Fruit fly (Drosophila melanogaster) whole organism, embryonic: ENCODE data around the gene CG12951.

Source experiments
- Bdp1 ChIP-seq: fragments of 200-800 bp; sonication (Bioruptor generic); optimal IDR thresholded peaks from 3 replicates; lab custom pipeline; 2016; ENCODE audit warnings: missing biosample characterization, missing genetic modification characterization
- BtbVII ChIP-seq: fragments of 200-800 bp; sonication (Bioruptor generic); optimal IDR thresholded peaks from 3 replicates; lab custom pipeline; 2017; ENCODE audit warnings: missing biosample characterization, mild to moderate bottlenecking, missing genetic modification characterization
- CG10274 ChIP-seq: fragments of 200-800 bp; sonication (Bioruptor generic); optimal IDR thresholded peaks from 3 replicates; lab custom pipeline; 2017; ENCODE audit warnings: missing biosample characterization, mild to moderate bottlenecking, missing genetic modification characterization
- CG10979 ChIP-seq: fragments of 200-800 bp; sonication (Bioruptor generic); optimal IDR thresholded peaks from 2 replicates; lab custom pipeline; 2018; ENCODE audit warnings: missing biosample characterization, mild to moderate bottlenecking, missing genetic modification characterization, moderate library complexity
- CG11398 ChIP-seq: fragments of 200-800 bp; sonication (Bioruptor generic); optimal IDR thresholded peaks from 2 replicates; lab custom pipeline; 2016; ENCODE audit warnings: missing biosample characterization, missing genetic modification characterization
- CG12155 ChIP-seq: fragments of 200-800 bp; sonication (Bioruptor generic); optimal IDR thresholded peaks from 3 replicates; lab custom pipeline; 2016; ENCODE audit warnings: missing biosample characterization, missing genetic modification characterization
- CG12769 ChIP-seq: fragments of 200-800 bp; sonication (Bioruptor generic); optimal IDR thresholded peaks from 2 replicates; lab custom pipeline; 2019; ENCODE audit warnings: missing biosample characterization, mild to moderate bottlenecking, missing genetic modification characterization, moderate library complexity
- CG14014 ChIP-seq: fragments of 200-800 bp; sonication (Bioruptor generic); IDR thresholded peaks from 2 replicates; pipeline ENCODE4 v1.3.6; 2022; ENCODE audit warnings: missing biosample characterization, missing genetic modification characterization
- CG14710 ChIP-seq: fragments of 200-800 bp; sonication (Bioruptor generic); optimal IDR thresholded peaks from 3 replicates; lab custom pipeline; 2019; ENCODE audit warnings: missing biosample characterization, mild to moderate bottlenecking, missing genetic modification characterization, moderate library complexity
- CG14860 ChIP-seq: fragments of 200-800 bp; sonication (Bioruptor generic); IDR thresholded peaks from 3 replicates; pipeline ENCODE4 v1.3.6; 2022; ENCODE audit warnings: missing biosample characterization, missing genetic modification characterization; ENCODE audit not compliant: partially characterized antibody
- CG15073 ChIP-seq: fragments of 200-800 bp; sonication (Bioruptor generic); optimal IDR thresholded peaks from 2 replicates; lab custom pipeline; 2016; ENCODE audit warnings: missing biosample characterization, missing genetic modification characterization
- CG1529 ChIP-seq: fragments of 200-800 bp; sonication (Bioruptor generic); optimal IDR thresholded peaks from 3 replicates; lab custom pipeline; 2018; ENCODE audit warnings: missing biosample characterization, missing genetic modification characterization
- CG17568 ChIP-seq: fragments of 200-800 bp; sonication (Bioruptor generic); optimal IDR thresholded peaks from 2 replicates; lab custom pipeline; 2018; ENCODE audit warnings: missing biosample characterization, mild to moderate bottlenecking, missing genetic modification characterization, moderate library complexity
- CG2678 ChIP-seq: fragments of 200-800 bp; sonication (Bioruptor generic); optimal IDR thresholded peaks from 3 replicates; lab custom pipeline; 2019; ENCODE audit warnings: missing biosample characterization, mild to moderate bottlenecking, missing genetic modification characterization, moderate library complexity
- CG5180 ChIP-seq: fragments of 200-800 bp; sonication (Bioruptor generic); optimal IDR thresholded peaks from 3 replicates; lab custom pipeline; 2017; ENCODE audit warnings: missing biosample characterization, missing genetic modification characterization, mild to moderate bottlenecking, moderate library complexity, missing genetic modification reagents
- CG5953 ChIP-seq: fragments of 200-800 bp; sonication (Bioruptor generic); IDR thresholded peaks from 2 replicates; pipeline ENCODE4 v1.3.6; 2022; ENCODE audit warnings: missing biosample characterization, missing genetic modification characterization
- CG6654 ChIP-seq: fragments of 200-800 bp; sonication (Bioruptor generic); optimal IDR thresholded peaks from 2 replicates; lab custom pipeline; 2017; ENCODE audit warnings: missing biosample characterization, mild to moderate bottlenecking, missing genetic modification characterization
- D ChIP-seq, 2 experiments: fragments of 200-800 bp in 1 of 2; fragments of >200 bp in 1 of 2; sonication (Bioruptor generic) in 1 of 2; optimal IDR thresholded peaks; 2 replicates in 1 of 2; 3 replicates in 1 of 2; lab custom pipeline; 2017; ENCODE audit warnings: mild to moderate bottlenecking in 1 of 2, missing biosample characterization in 1 of 2, missing genetic modification characterization in 1 of 2, missing genetic modification reagents in 1 of 2
- D19B ChIP-seq: fragments of 200-800 bp; sonication (Bioruptor generic); optimal IDR thresholded peaks from 2 replicates; lab custom pipeline; 2017; ENCODE audit warnings: missing biosample characterization, mild to moderate bottlenecking, missing genetic modification characterization
- Dbx ChIP-seq: fragments of 200-800 bp; sonication (Bioruptor generic); IDR thresholded peaks from 3 replicates; pipeline ENCODE4 v1.3.6; 2022; ENCODE audit warnings: missing biosample characterization, missing genetic modification characterization
- Dek ChIP-seq: fragments of 200-800 bp; sonication (Bioruptor generic); optimal IDR thresholded peaks from 3 replicates; lab custom pipeline; 2019; ENCODE audit warnings: missing biosample characterization, mild to moderate bottlenecking, missing genetic modification characterization, moderate library complexity
- Elba2 ChIP-seq: fragments of 200-800 bp; sonication (Bioruptor generic); optimal IDR thresholded peaks from 3 replicates; lab custom pipeline; 2016; ENCODE audit warnings: missing biosample characterization, missing genetic modification characterization
- GATAe ChIP-seq: fragments of 200-800 bp; sonication (Bioruptor generic); conservative IDR thresholded peaks from 2 replicates; pipeline ENCODE4 v1.3.6; 2022; ENCODE audit warnings: missing biosample characterization, missing genetic modification characterization
- HHEX ChIP-seq: fragments of 200-800 bp; sonication (Bioruptor generic); optimal IDR thresholded peaks from 3 replicates; lab custom pipeline; 2017; ENCODE audit warnings: missing biosample characterization, mild to moderate bottlenecking, missing genetic modification characterization, missing genetic modification reagents
- Jarid2 ChIP-seq: fragments of 200-800 bp; sonication (Bioruptor generic); optimal IDR thresholded peaks from 3 replicates; lab custom pipeline; 2017; ENCODE audit warnings: mild to moderate bottlenecking, missing biosample characterization, missing genetic modification reagents, missing genetic modification characterization
- Lpt ChIP-seq: fragments of >200 bp; optimal IDR thresholded peaks from 2 replicates; lab custom pipeline; 2018; ENCODE audit warnings: missing biosample characterization, missing genetic modification characterization
- PHDP ChIP-seq: fragments of 200-800 bp; sonication (Bioruptor generic); optimal IDR thresholded peaks from 3 replicates; lab custom pipeline; 2018; ENCODE audit warnings: missing biosample characterization, mild to moderate bottlenecking, missing genetic modification characterization, moderate library complexity
- Six4 ChIP-seq: fragments of 200-800 bp; sonication (Bioruptor generic); optimal IDR thresholded peaks from 2 replicates; lab custom pipeline; 2016; ENCODE audit warnings: missing biosample characterization, missing genetic modification characterization
- Sry-β ChIP-seq: fragments of 200-800 bp; sonication (Bioruptor generic); optimal IDR thresholded peaks from 2 replicates; lab custom pipeline; 2018; ENCODE audit warnings: missing biosample characterization, mild to moderate bottlenecking, missing genetic modification characterization, moderate library complexity
- Xrp1 ChIP-seq: fragments of 200-800 bp; sonication (Bioruptor generic); IDR thresholded peaks from 2 replicates; pipeline ENCODE4 v1.3.6; 2022; ENCODE audit warnings: missing biosample characterization, missing genetic modification characterization
- bbx ChIP-seq: fragments of 200-800 bp; sonication (Bioruptor generic); IDR thresholded peaks from 2 replicates; pipeline ENCODE4 v1.3.6; 2022; ENCODE audit warnings: missing biosample characterization, missing genetic modification characterization; ENCODE audit not compliant: partially characterized antibody
- cwo ChIP-seq: fragments of 200-800 bp; sonication (Bioruptor generic); optimal IDR thresholded peaks from 3 replicates; lab custom pipeline; 2017; ENCODE audit warnings: missing biosample characterization, missing genetic modification characterization, mild to moderate bottlenecking, moderate library complexity, missing genetic modification reagents
- dimm ChIP-seq: fragments of 200-800 bp; sonication (Bioruptor generic); IDR thresholded peaks from 2 replicates; pipeline ENCODE4 v1.3.6; 2022; ENCODE audit warnings: missing biosample characterization, missing genetic modification characterization
- fd64A ChIP-seq: fragments of 200-800 bp; sonication (Bioruptor generic); optimal IDR thresholded peaks from 3 replicates; lab custom pipeline; 2018; ENCODE audit warnings: missing biosample characterization, mild to moderate bottlenecking, missing genetic modification characterization
- ken ChIP-seq: fragments of 200-800 bp; sonication (Bioruptor generic); IDR thresholded peaks from 3 replicates; pipeline ENCODE4 v1.3.6; 2022; ENCODE audit warnings: missing biosample characterization, missing genetic modification characterization
- lab ChIP-seq: fragments of 200-800 bp; sonication (Bioruptor generic); optimal IDR thresholded peaks from 3 replicates; lab custom pipeline; 2017; ENCODE audit warnings: missing biosample characterization, missing genetic modification characterization, mild to moderate bottlenecking, moderate library complexity, missing genetic modification reagents
- lbe ChIP-seq: fragments of 200-800 bp; sonication (Bioruptor generic); optimal IDR thresholded peaks from 2 replicates; lab custom pipeline; 2016; ENCODE audit warnings: missing biosample characterization, mild to moderate bottlenecking, missing genetic modification characterization
- lmd ChIP-seq: fragments of 200-800 bp; sonication (Bioruptor generic); IDR thresholded peaks from 2 replicates; pipeline ENCODE4 v1.3.6; 2022; ENCODE audit warnings: missing biosample characterization, missing genetic modification characterization
- mam ChIP-seq: fragments of 200-800 bp; sonication (Bioruptor generic); optimal IDR thresholded peaks from 3 replicates; lab custom pipeline; 2016; ENCODE audit warnings: missing biosample characterization, missing genetic modification characterization
- pan ChIP-seq, 4 experiments: fragments of >200 bp in 3 of 4; fragments of 200-800 bp in 1 of 4; sonication (Bioruptor generic) in 1 of 4; optimal IDR thresholded peaks in 3 of 4; IDR thresholded peaks in 1 of 4; 2 replicates each; pipeline versions ENCODE4 v1.3.6 to Lab custom; 2017 to 2022; ENCODE audit warnings: missing biosample characterization in 2 of 4, missing genetic modification characterization in 2 of 4, mixed read lengths in 1 of 4
- schlank ChIP-seq: fragments of 200-800 bp; sonication (Bioruptor generic); optimal IDR thresholded peaks from 2 replicates; lab custom pipeline; 2018; ENCODE audit warnings: missing biosample characterization, mild to moderate bottlenecking, missing genetic modification characterization
- sim ChIP-seq: fragments of 200-800 bp; sonication (Bioruptor generic); IDR thresholded peaks from 2 replicates; pipeline ENCODE4 v1.3.6; 2022; ENCODE audit warnings: missing biosample characterization, missing genetic modification characterization
- slp2 ChIP-seq: fragments of 200-800 bp; sonication (Bioruptor generic); optimal IDR thresholded peaks from 2 replicates; lab custom pipeline; 2016; ENCODE audit warnings: missing biosample characterization, missing genetic modification characterization
- sr ChIP-seq: fragments of 200-800 bp; sonication (Bioruptor generic); IDR thresholded peaks from 3 replicates; pipeline ENCODE4 v1.3.6; 2022; ENCODE audit warnings: missing biosample characterization, missing genetic modification characterization
- sug ChIP-seq: fragments of 200-800 bp; optimal IDR thresholded peaks from 2 replicates; lab custom pipeline; 2019; ENCODE audit warnings: missing biosample characterization, mild to moderate bottlenecking, missing genetic modification characterization, moderate library complexity
- tgo ChIP-seq: fragments of 200-800 bp; sonication (Bioruptor generic); IDR thresholded peaks from 3 replicates; pipeline ENCODE4 v1.3.6; 2022; ENCODE audit warnings: missing biosample characterization, missing genetic modification characterization
- tna ChIP-seq: fragments of 200-800 bp; sonication (Bioruptor generic); IDR thresholded peaks from 2 replicates; pipeline ENCODE4 v1.3.6; 2022; ENCODE audit warnings: missing biosample characterization, missing genetic modification characterization; ENCODE audit not compliant: partially characterized antibody

Gene CG12951

dm6 chr3R:9351415-9352379 is 21.6 kb upstream of the CG12951 start (continued):
- TF ChIP-seq slp2 (GFP tag; lab: Kevin White, UChicago) = peak; percentile 0
- TF ChIP-seq CG6654 (GFP tag; lab: Kevin White, UChicago) = no peak
- no peak for TF ChIP-seq bbx
- no peak for TF ChIP-seq CG1529 (GFP tag; lab: Kevin White, UChicago)
- TF ChIP-seq Xrp1 (GFP tag; lab: Robert Waterston, UW) = no peak
- TF ChIP-seq CG15073 (GFP tag; lab: Kevin White, UChicago) = no peak
- no peak for TF ChIP-seq CG14014 (GFP tag; lab: Robert Waterston, UW)
- TF ChIP-seq schlank (tag; lab: Kevin White, UChicago) = peak; percentile 57
- peak; percentile 23 for TF ChIP-seq CG5180 (GFP tag; lab: Kevin White, UChicago)
- TF ChIP-seq Dbx (GFP tag; lab: Robert Waterston, UW) = no peak
- TF ChIP-seq Six4 = no peak
- no peak for TF ChIP-seq lmd (GFP tag; lab: Robert Waterston, UW)
- TF ChIP-seq Jarid2 (GFP tag; lab: Kevin White, UChicago) = no peak
- peak; percentile 70 for TF ChIP-seq mam
- no peak for TF ChIP-seq sim (GFP tag; lab: Robert Waterston, UW)
- no peak for TF ChIP-seq lbe
- no peak for TF ChIP-seq dimm (GFP tag; lab: Robert Waterston, UW)
- peak; percentile 14 for TF ChIP-seq CG10979 (tag; lab: Kevin White, UChicago)
- peak; percentile 87 for TF ChIP-seq cwo (GFP tag; lab: Kevin White, UChicago)
- TF ChIP-seq tna (GFP tag; lab: Robert Waterston, UW) = no peak
- TF ChIP-seq pan (optimal IDR thresholded peaks at IDR 0.05; lab: Kevin White, UChicago) = no peak
- no peak for TF ChIP-seq pan (GFP tag; optimal IDR thresholded peaks at IDR 0.05 in 1 of 2, IDR thresholded peaks at IDR 0.05 in 1 of 2)
- peak; percentile 71 for TF ChIP-seq CG12769 (tag; lab: Kevin White, UChicago)
- no peak for TF ChIP-seq Elba2 (GFP tag; lab: Kevin White, UChicago)
- peak; percentile 88 for TF ChIP-seq lab (GFP tag; lab: Kevin White, UChicago)
- TF ChIP-seq PHDP (tag; lab: Kevin White, UChicago) = peak; percentile 72
- TF ChIP-seq CG11398 (GFP tag; lab: Kevin White, UChicago) = peak; percentile 65
- no peak for TF ChIP-seq sr (GFP tag; lab: Robert Waterston, UW)
- TF ChIP-seq CG14710 (tag; lab: Kevin White, UChicago) = no peak
- TF ChIP-seq fd64A (GFP tag; lab: Kevin White, UChicago) = no peak
- peak; percentile 47 for TF ChIP-seq CG10274 (GFP tag; lab: Kevin White, UChicago)
- TF ChIP-seq sug (tag; lab: Kevin White, UChicago) = peak; percentile 70
- no peak for TF ChIP-seq CG5953
- no peak for TF ChIP-seq Sry-β (GFP tag; lab: Kevin White, UChicago)
- TF ChIP-seq tgo = no peak
- TF ChIP-seq CG17568 (GFP tag; lab: Kevin White, UChicago) = peak; percentile 69
- no peak for TF ChIP-seq D (optimal IDR thresholded peaks at IDR 0.05; lab: Kevin White, UChicago)
- peak; percentile 31 for TF ChIP-seq D (GFP tag; optimal IDR thresholded peaks at IDR 0.05; lab: Kevin White, UChicago)
- peak; percentile 69 for TF ChIP-seq CG12155 (GFP tag; lab: Kevin White, UChicago)
- peak; percentile 84 for TF ChIP-seq CG2678 (tag; lab: Kevin White, UChicago)
- TF ChIP-seq Dek (tag; lab: Kevin White, UChicago) = peak; percentile 47
- peak; percentile 82 for TF ChIP-seq BtbVII (GFP tag; lab: Kevin White, UChicago)
- no peak for TF ChIP-seq CG14860
- TF ChIP-seq D19B (GFP tag; lab: Kevin White, UChicago) = peak; percentile 71
- no peak for TF ChIP-seq ken
- TF ChIP-seq HHEX (GFP tag; lab: Kevin White, UChicago) = peak; percentile 63
- peak; percentile 43 for TF ChIP-seq Bdp1 (GFP tag; lab: Kevin White, UChicago)
- no peak for TF ChIP-seq Lpt (GFP tag; lab: Kevin White, UChicago)
- TF ChIP-seq GATAe (GFP tag; lab: Robert Waterston, UW) = no peak
